Worm (Caenorhabditis elegans) whole organism, mixed stage, embryonic: ENCODE results near the gene srx-44.

Experiments
- blmp-1 ChIP-seq: fragments of 150-350 bp; optimal IDR thresholded peaks from 2 replicates; lab custom pipeline; 2014; ENCODE audit warnings: missing biosample characterization, missing genetic modification characterization
- ceh-43 ChIP-seq: fragments of 200-800 bp; sonication (Bioruptor generic); optimal IDR thresholded peaks from 2 replicates; lab custom pipeline; 2018; ENCODE audit warnings: mild to moderate bottlenecking, missing genetic modification characterization, moderate library complexity, missing compliant biosample characterization
- elt-1 ChIP-seq: sonication (generic microtip); optimal IDR thresholded peaks from 2 replicates; lab custom pipeline; 2017; ENCODE audit warnings: missing genetic modification characterization, mild to moderate bottlenecking, missing compliant biosample characterization, antibody characterized with exemption, moderate library complexity, borderline replicate concordance; ENCODE audit not compliant: insufficient read depth
- nhr-2 ChIP-seq: fragments of 150-350 bp; optimal IDR thresholded peaks from 2 replicates; lab custom pipeline; 2014; ENCODE audit warnings: missing biosample characterization, missing genetic modification characterization
- nhr-28 ChIP-seq: fragments of 150-350 bp; optimal IDR thresholded peaks from 2 replicates; lab custom pipeline; 2014; ENCODE audit warnings: missing biosample characterization, missing genetic modification characterization
- nhr-76 ChIP-seq: sonication (generic microtip); optimal IDR thresholded peaks from 2 replicates; lab custom pipeline; 2017; ENCODE audit warnings: missing biosample characterization, missing genetic modification characterization
- pha-4 ChIP-seq: fragments of 150-350 bp; optimal IDR thresholded peaks from 2 replicates; lab custom pipeline; 2018; ENCODE audit warnings: missing biosample characterization, missing genetic modification reagents, missing genetic modification characterization
- unc-120 ChIP-seq: sonication (generic microtip); optimal IDR thresholded peaks from 2 replicates; lab custom pipeline; 2017; ENCODE audit warnings: missing genetic modification characterization, missing compliant biosample characterization; ENCODE audit not compliant: poor library complexity, severe bottlenecking
- unc-62 ChIP-seq: fragments of 150-350 bp; optimal IDR thresholded peaks from 2 replicates; lab custom pipeline; 2014; ENCODE audit warnings: missing biosample characterization, missing genetic modification reagents, missing genetic modification characterization

DNA sequence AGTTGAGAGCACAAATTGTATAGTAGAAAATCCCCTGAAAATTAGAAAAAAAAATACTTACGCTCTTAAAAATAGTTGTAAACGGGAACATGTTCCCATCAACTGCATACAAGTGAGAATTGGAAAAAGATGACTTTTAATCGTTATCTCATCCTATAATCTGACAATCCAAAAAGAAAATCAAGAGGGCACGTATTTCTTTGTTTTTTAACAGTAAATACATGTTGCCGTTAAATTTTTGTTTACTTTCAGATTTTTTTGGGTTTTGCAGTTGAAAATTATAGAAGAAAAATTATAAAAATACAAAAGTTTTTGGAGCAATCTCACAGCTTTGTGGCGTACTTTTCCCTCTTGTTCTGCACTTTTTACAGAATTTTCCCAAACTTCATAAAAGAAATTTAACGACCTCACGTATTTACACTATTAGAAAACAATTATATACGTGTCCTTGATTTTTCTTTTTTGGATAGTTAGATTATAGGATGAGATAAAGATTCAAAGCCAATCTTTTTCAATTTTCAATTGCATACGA is 23.4 kb upstream of the srx-44 start, which contains the start of the genes C06C6.9 and C06C6.8:
- TF ChIP-seq unc-62 (no peak), nhr-28 (tag; lab: Kevin White, UChicago) (no peak), pha-4 (tag; lab: Kevin White, UChicago) (no peak), elt-1 (tag; lab: Kevin White, UChicago) (no peak), ceh-43 (GFP tag; lab: Kevin White, UChicago) (no peak), nhr-76 (tag; lab: Kevin White, UChicago) (no peak), blmp-1 (tag; lab: Kevin White, UChicago) (no peak), nhr-2 (tag; lab: Kevin White, UChicago) (no peak), unc-120 (tag; lab: Kevin White, UChicago) (no peak)
